Worm (Caenorhabditis elegans) whole organism, early embryonic: ENCODE measurements around the gene puf-5.

Source experiments
- B0310.2 ChIP-seq: sonication (generic microtip); optimal IDR thresholded peaks from 2 replicates; lab custom pipeline; 2016; ENCODE audit warnings: mild to moderate bottlenecking, missing genetic modification characterization, missing compliant biosample characterization
- F13C5.2 ChIP-seq: sonication (generic microtip); optimal IDR thresholded peaks from 2 replicates; lab custom pipeline; 2017; ENCODE audit warnings: mild to moderate bottlenecking, missing genetic modification characterization, inconsistent platforms, missing compliant biosample characterization
- aly-1 ChIP-seq: sonication (generic microtip); optimal IDR thresholded peaks from 2 replicates; lab custom pipeline; 2016; ENCODE audit warnings: missing genetic modification characterization, missing compliant biosample characterization
- ama-1 ChIP-seq: fragments of 150-350 bp; optimal IDR thresholded peaks from 2 replicates; lab custom pipeline; 2014
- ceh-13 ChIP-seq: fragments of 200-800 bp; sonication (Bioruptor generic); optimal IDR thresholded peaks from 2 replicates; lab custom pipeline; 2018; ENCODE audit warnings: mild to moderate bottlenecking, missing genetic modification characterization, missing compliant biosample characterization
- ceh-36 ChIP-seq: sonication (generic microtip); optimal IDR thresholded peaks from 2 replicates; lab custom pipeline; 2016; ENCODE audit warnings: missing genetic modification characterization, inconsistent platforms, missing compliant biosample characterization
- ets-7 ChIP-seq: sonication (generic microtip); optimal IDR thresholded peaks from 2 replicates; lab custom pipeline; 2016; ENCODE audit warnings: missing genotype, missing genetic modification characterization, missing compliant biosample characterization
- flt-1 ChIP-seq: fragments of 200-800 bp; sonication (Bioruptor generic); IDR thresholded peaks from 2 replicates; pipeline ENCODE4 v1.3.6; 2022; ENCODE audit warnings: missing genetic modification characterization, missing compliant biosample characterization
- hmbx-1 ChIP-seq: sonication (generic microtip); optimal IDR thresholded peaks from 2 replicates; lab custom pipeline; 2016; ENCODE audit warnings: mild to moderate bottlenecking, missing genetic modification characterization, missing compliant biosample characterization
- hmg-4 ChIP-seq: fragments of 200-800 bp; sonication (Bioruptor generic); optimal IDR thresholded peaks from 2 replicates; lab custom pipeline; 2018; ENCODE audit warnings: mild to moderate bottlenecking, missing genetic modification characterization, missing compliant biosample characterization
- hnd-1 ChIP-seq: sonication (generic microtip); optimal IDR thresholded peaks from 2 replicates; lab custom pipeline; 2016; ENCODE audit warnings: missing genetic modification characterization, missing compliant biosample characterization
- pes-1 ChIP-seq: fragments of 200-800 bp; sonication (Bioruptor generic); IDR thresholded peaks from 2 replicates; pipeline ENCODE4 v1.3.6; 2022; ENCODE audit warnings: missing genetic modification reagents, missing genetic modification characterization, missing compliant biosample characterization
- scrt-1 ChIP-seq: fragments of 200-800 bp; sonication (Bioruptor generic); IDR thresholded peaks from 2 replicates; pipeline ENCODE4 v1.3.6; 2022; ENCODE audit warnings: missing genetic modification characterization, missing compliant biosample characterization
- sea-1 ChIP-seq: fragments of 200-800 bp; sonication (Bioruptor generic); conservative IDR thresholded peaks from 2 replicates; pipeline ENCODE4 v1.3.6; 2022; ENCODE audit warnings: missing genetic modification characterization, missing compliant biosample characterization
- tbx-11 ChIP-seq: fragments of 200-800 bp; sonication (Bioruptor generic); IDR thresholded peaks from 2 replicates; pipeline ENCODE4 v1.3.6; 2022; ENCODE audit warnings: missing genetic modification characterization, missing compliant biosample characterization
- tbx-37 ChIP-seq: fragments of 200-800 bp; sonication (Bioruptor generic); conservative IDR thresholded peaks from 2 replicates; pipeline ENCODE4 v1.3.6; 2022; ENCODE audit warnings: missing genetic modification reagents, missing genetic modification characterization, missing compliant biosample characterization
- tra-4 ChIP-seq: sonication (generic microtip); optimal IDR thresholded peaks from 2 replicates; lab custom pipeline; 2017; ENCODE audit warnings: missing genetic modification characterization, missing compliant biosample characterization

The puf-5 gene

DNA sequence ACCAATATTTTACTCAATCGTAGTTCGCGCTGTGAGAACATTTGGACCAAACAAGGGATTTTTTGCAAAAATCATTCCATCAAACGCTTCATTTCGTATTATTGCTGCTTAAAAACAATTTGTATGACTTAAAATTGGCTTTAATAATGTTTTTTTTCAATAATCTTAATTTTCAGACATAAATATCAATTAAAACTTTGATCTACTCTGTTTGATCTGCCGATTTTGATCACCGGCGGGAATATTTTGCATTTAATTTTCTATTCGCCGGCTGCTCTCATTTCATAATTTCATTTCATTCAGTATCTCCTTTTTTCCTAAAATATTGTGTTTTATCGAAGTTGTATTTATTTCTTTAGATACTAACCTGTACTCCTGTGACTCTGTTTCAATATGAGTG lies at the start of gene puf-5:
puf-5 (plus strand) TSS at position 358 of the 400 bp plus-strand sequence.
- TF ChIP-seq ets-7 (tag; lab: Kevin White, UChicago) (no peak), hmg-4 (no peak), flt-1 (no peak), ceh-36 (tag; lab: Kevin White, UChicago) (no peak), sea-1 (no peak), hnd-1 (tag; lab: Kevin White, UChicago) (no peak), hmbx-1 (tag; lab: Kevin White, UChicago) (no peak), tbx-37 (GFP tag; lab: Robert Waterston, UW) (no peak), scrt-1 (GFP tag; lab: Robert Waterston, UW) (no peak), aly-1 (tag; lab: Kevin White, UChicago) (no peak), ama-1 (no peak), F13C5.2 (tag; lab: Kevin White, UChicago) (no peak), tbx-11 (GFP tag; lab: Robert Waterston, UW) (no peak), B0310.2 (tag; lab: Kevin White, UChicago) (no peak), tra-4 (tag; lab: Kevin White, UChicago) (no peak)

DNA sequence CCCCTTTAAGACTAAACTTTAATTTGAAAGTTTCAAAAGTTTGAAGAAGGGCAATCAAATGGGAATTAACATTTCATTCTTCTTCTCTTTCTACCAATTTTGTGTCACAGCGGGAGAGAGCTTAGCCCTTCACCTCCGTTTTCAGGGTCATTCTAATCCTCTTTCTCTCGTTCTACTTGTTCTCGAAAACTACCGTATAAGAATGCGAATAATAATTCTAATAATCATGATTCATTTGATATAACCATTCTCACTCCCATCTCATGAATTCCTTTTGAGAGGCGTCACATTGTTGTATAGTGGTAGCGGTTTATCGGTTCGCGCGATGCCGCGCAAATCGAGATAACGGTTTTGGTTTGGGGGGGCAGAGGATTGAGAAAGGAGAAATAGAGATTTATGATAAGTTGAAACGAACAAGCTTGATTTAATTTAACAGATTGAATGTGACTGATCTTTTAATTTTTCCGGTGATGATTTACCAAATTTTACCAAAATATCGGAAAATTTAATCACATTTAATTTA lies 46.1 kb upstream of the puf-5 start:
- TF ChIP-seq ceh-13 (GFP tag; lab: Kevin White, UChicago) = no peak
- TF ChIP-seq tbx-11 (GFP tag; lab: Robert Waterston, UW) = no peak
- no peak for TF ChIP-seq ceh-36 (tag; lab: Kevin White, UChicago)
- TF ChIP-seq hmg-4 = no peak
- no peak for TF ChIP-seq F13C5.2 (tag; lab: Kevin White, UChicago)
- no peak for TF ChIP-seq tbx-37 (GFP tag; lab: Robert Waterston, UW)
- TF ChIP-seq hmbx-1 (tag; lab: Kevin White, UChicago) = no peak
- no peak for TF ChIP-seq hnd-1 (tag; lab: Kevin White, UChicago)
- no peak for TF ChIP-seq flt-1
- TF ChIP-seq ets-7 (tag; lab: Kevin White, UChicago) = no peak
- no peak for TF ChIP-seq scrt-1 (GFP tag; lab: Robert Waterston, UW)
- no peak for TF ChIP-seq B0310.2 (tag; lab: Kevin White, UChicago)
- no peak for TF ChIP-seq sea-1

DNA sequence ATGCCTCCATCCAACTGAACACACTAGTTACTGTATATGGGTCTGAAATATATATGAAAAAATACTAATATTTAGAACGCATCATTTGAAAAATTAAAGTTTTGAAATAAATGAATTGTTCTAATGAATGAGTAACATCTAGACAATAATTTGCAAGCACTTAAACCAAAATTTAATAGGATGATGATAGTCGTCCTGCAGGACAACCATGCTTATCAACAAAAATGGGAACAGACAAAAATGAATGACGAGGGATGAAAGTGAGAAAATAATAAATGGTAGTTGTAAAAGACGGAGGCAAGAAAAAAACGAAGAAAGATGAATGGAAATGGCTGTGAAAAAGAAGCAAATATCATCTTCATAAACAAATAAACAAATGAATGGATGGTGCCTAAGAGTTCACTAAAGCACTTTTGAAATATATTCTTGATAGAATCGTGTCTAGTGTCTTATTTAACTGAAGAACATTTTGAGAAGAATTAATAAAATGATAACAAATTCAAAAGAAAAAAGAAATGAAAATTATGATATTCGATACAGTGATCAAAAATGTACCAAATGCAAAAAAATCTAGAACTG lies 44.1 kb upstream of the puf-5 start, which contains the start of gene gldi-7:
gldi-7 (minus strand) TSS at position 42 of the 579 bp plus-strand sequence.
- no peak for TF ChIP-seq ceh-36 (tag; lab: Kevin White, UChicago)
- no peak for TF ChIP-seq B0310.2 (tag; lab: Kevin White, UChicago)
- TF ChIP-seq scrt-1 (GFP tag; lab: Robert Waterston, UW) = no peak
- no peak for TF ChIP-seq hmbx-1 (tag; lab: Kevin White, UChicago)
- no peak for TF ChIP-seq pes-1 (GFP tag; lab: Robert Waterston, UW)
- no peak for TF ChIP-seq tra-4 (tag; lab: Kevin White, UChicago)
- TF ChIP-seq ets-7 (tag; lab: Kevin White, UChicago) = no peak
- TF ChIP-seq flt-1 = no peak
- no peak for TF ChIP-seq hnd-1 (tag; lab: Kevin White, UChicago)
- no peak for TF ChIP-seq aly-1 (tag; lab: Kevin White, UChicago)
- TF ChIP-seq F13C5.2 (tag; lab: Kevin White, UChicago) = no peak
- no peak for TF ChIP-seq tbx-11 (GFP tag; lab: Robert Waterston, UW)
- TF ChIP-seq tbx-37 (GFP tag; lab: Robert Waterston, UW) = no peak
- no peak for TF ChIP-seq sea-1
- no peak for TF ChIP-seq hmg-4

DNA sequence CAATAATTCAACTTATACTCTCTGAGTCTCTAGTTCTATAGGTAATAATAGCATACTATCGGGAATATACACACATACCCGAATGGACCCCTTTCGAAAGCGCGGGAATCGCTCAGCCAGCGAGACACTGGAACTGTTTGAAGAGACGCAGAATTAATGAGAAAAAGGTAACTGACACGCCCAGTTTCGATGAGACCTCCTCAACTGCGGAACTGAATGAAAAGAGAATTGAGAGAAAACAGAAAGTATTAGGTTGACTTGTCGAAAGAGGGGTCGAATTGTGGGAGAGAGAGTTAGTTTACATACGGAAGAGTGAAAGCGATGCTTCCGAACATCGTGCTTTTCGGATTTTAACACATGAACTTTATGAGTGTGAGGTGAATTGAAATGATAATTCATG lies 43.3 kb upstream of the puf-5 start:
- no peak for TF ChIP-seq aly-1 (tag; lab: Kevin White, UChicago)

DNA sequence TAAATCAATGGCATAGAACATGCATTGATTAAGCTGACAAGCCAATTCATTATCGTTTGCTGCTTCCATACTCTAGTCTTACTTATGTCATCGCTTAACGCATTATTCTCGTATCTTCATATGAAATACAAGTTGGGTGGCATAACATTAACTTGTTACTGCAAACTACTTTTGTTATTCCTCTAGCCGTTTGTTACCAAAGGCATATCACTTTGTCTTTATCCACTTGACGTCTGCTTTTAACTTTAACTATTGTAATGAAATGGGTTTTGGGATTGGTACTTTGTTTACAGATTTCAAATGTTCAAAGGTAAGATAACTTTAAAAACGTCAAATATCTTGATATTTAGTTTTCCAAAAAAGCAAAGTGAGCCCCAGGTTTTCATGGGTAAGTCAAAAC lies 39.3 kb upstream of the puf-5 start, which contains the start of gene W01C9.2:
W01C9.2 (plus strand) TSS at position 301 of the 400 bp plus-strand sequence.
- TF ChIP-seq ama-1 = no peak
- no peak for TF ChIP-seq hmbx-1 (tag; lab: Kevin White, UChicago)
- TF ChIP-seq tra-4 (tag; lab: Kevin White, UChicago) = no peak
- TF ChIP-seq B0310.2 (tag; lab: Kevin White, UChicago) = no peak
- TF ChIP-seq flt-1 = no peak
- TF ChIP-seq sea-1 = no peak
- no peak for TF ChIP-seq ceh-36 (tag; lab: Kevin White, UChicago)
- no peak for TF ChIP-seq F13C5.2 (tag; lab: Kevin White, UChicago)

DNA sequence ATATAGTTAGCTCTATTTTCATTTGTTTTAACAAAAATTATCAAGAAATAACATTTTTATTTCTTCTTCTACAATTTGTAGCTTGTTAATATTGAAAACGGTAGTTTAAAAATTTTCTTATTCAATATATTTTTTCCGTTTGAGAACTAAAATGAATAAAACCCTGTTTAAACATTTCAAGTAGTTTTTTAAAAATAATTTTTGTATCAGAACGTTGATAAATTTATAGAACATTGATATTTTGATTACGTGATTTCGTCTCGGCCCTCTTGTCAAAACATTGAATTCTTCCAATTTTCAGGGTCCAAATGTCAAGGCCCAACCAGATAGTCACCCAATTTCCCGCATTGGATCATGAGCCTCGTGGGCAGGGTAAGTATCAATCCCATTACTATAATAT lies 34.9 kb upstream of the puf-5 start, which contains the start of gene pqn-73:
pqn-73 (plus strand) TSS at position 301 of the 400 bp plus-strand sequence.
- TF ChIP-seq flt-1 = no peak
- no peak for TF ChIP-seq F13C5.2 (tag; lab: Kevin White, UChicago)
- TF ChIP-seq tra-4 (tag; lab: Kevin White, UChicago) = no peak
- TF ChIP-seq B0310.2 (tag; lab: Kevin White, UChicago) = no peak
- no peak for TF ChIP-seq ceh-36 (tag; lab: Kevin White, UChicago)
- TF ChIP-seq aly-1 (tag; lab: Kevin White, UChicago) = no peak
- no peak for TF ChIP-seq tbx-11 (GFP tag; lab: Robert Waterston, UW)
- TF ChIP-seq scrt-1 (GFP tag; lab: Robert Waterston, UW) = no peak
- no peak for TF ChIP-seq hmbx-1 (tag; lab: Kevin White, UChicago)
- TF ChIP-seq pes-1 (GFP tag; lab: Robert Waterston, UW) = no peak
- TF ChIP-seq ama-1 = no peak
- no peak for TF ChIP-seq hnd-1 (tag; lab: Kevin White, UChicago)

DNA sequence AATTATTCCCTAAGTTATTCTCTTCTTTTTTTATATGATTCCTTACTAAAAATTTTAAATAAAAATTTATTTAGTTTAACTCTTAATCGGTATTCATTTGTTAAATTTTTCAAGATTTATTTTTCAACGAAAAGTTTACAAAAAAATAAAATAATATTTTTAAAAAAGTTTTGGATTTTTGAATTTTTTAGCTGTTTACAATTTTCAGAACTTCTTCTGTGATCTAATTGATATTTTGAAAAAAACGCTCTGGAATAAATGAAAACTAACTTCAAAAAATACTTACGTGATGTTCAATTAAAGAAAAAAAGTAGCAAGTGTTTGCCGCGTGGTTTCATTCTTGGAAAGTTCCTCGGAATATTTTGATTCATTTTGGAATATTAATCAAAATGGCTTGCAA lies 30.0 kb upstream of the puf-5 start, which contains the start of gene decr-1.2:
decr-1.2 (plus strand) TSS at position 301 of the 400 bp plus-strand sequence.
- no peak for TF ChIP-seq hmg-4
- no peak for TF ChIP-seq pes-1 (GFP tag; lab: Robert Waterston, UW)
- TF ChIP-seq hmbx-1 (tag; lab: Kevin White, UChicago) = no peak
- no peak for TF ChIP-seq flt-1
